Worm (Caenorhabditis elegans) whole organism, L1 larva: Measurements from ENCODE around the gene srh-231.
"Not testable (repeated sequence)": the region's sequence is repeated elsewhere in the genome, so short reads cannot be mapped to it uniquely, and the experiment has no call there.

Source experiments
- aly-2 ChIP-seq: fragments of 150-350 bp; optimal IDR thresholded peaks from 2 replicates; lab custom pipeline; 2014; ENCODE audit warnings: missing biosample characterization, missing genetic modification characterization
- ceh-82 ChIP-seq, 3 experiments: fragments of 150-350 bp in 1 of 3; sonication (generic microtip) in 2 of 3; optimal IDR thresholded peaks; 2 replicates each; lab custom pipeline; 2014 to 2017; ENCODE audit warnings: missing biosample characterization in 3 of 3, missing genetic modification characterization in 3 of 3
- ceh-88 ChIP-seq: fragments of 200-800 bp; sonication (Bioruptor generic); IDR thresholded peaks from 2 replicates; pipeline ENCODE4 v1.3.6; 2022; ENCODE audit warnings: missing genetic modification characterization, missing compliant biosample characterization
- ceh-90 ChIP-seq: sonication (generic microtip); optimal IDR thresholded peaks from 2 replicates; lab custom pipeline; 2016; ENCODE audit warnings: missing genetic modification characterization, missing compliant biosample characterization
- ces-1 ChIP-seq: fragments of 150-350 bp; optimal IDR thresholded peaks from 2 replicates; lab custom pipeline; 2014; ENCODE audit warnings: missing biosample characterization, missing genetic modification reagents, missing genetic modification characterization
- dpl-1 ChIP-seq, 3 experiments: fragments of 150-350 bp in 2 of 3; sonication (generic microtip) in 1 of 3; optimal IDR thresholded peaks; 2 replicates each; lab custom pipeline; 2014 to 2017; ENCODE audit warnings: missing biosample characterization in 3 of 3, missing genetic modification characterization in 3 of 3, missing genetic modification reagents in 3 of 3
- dsc-1 ChIP-seq: sonication (generic microtip); optimal IDR thresholded peaks from 2 replicates; lab custom pipeline; 2016; ENCODE audit warnings: mild to moderate bottlenecking, missing genetic modification characterization, missing compliant biosample characterization
- efl-1 ChIP-seq, 4 experiments: fragments of 150-350 bp; optimal IDR thresholded peaks in 3 of 4; peaks in 1 of 4; 1 replicate in 1 of 4; 2 replicates in 3 of 4; lab custom pipeline; 2014; ENCODE audit warnings: missing biosample characterization in 2 of 4, missing genetic modification characterization in 2 of 4, missing genetic modification reagents in 2 of 4
- egl-27 ChIP-seq, 2 experiments: fragments of 150-350 bp in 1 of 2; sonication (generic microtip); optimal IDR thresholded peaks; 3 replicates each; lab custom pipeline; 2017 to 2018; ENCODE audit warnings: missing biosample characterization in 2 of 2, missing genetic modification characterization in 2 of 2, missing genetic modification reagents in 2 of 2
- fkh-10 ChIP-seq: sonication (generic microtip); optimal IDR thresholded peaks from 2 replicates; lab custom pipeline; 2017; ENCODE audit warnings: missing biosample characterization, missing genetic modification reagents, missing genetic modification characterization
- fkh-4 ChIP-seq: sonication (generic microtip); optimal IDR thresholded peaks from 2 replicates; lab custom pipeline; 2016; ENCODE audit warnings: missing compliant biosample characterization, missing genetic modification characterization, borderline replicate concordance
- fkh-8 ChIP-seq: sonication (generic microtip); optimal IDR thresholded peaks from 2 replicates; lab custom pipeline; 2016; ENCODE audit warnings: mild to moderate bottlenecking, missing genetic modification characterization, missing compliant biosample characterization
- fos-1 ChIP-seq: fragments of 150-350 bp; optimal IDR thresholded peaks from 2 replicates; lab custom pipeline; 2014; ENCODE audit warnings: missing biosample characterization, missing genetic modification characterization
- grh-1 ChIP-seq: fragments of 200-800 bp; sonication (Bioruptor generic); IDR thresholded peaks from 2 replicates; pipeline ENCODE4 v1.3.6; 2022; ENCODE audit warnings: missing genetic modification reagents, missing genetic modification characterization, missing compliant biosample characterization
- hlh-17 ChIP-seq: fragments of 200-800 bp; sonication (Bioruptor generic); optimal IDR thresholded peaks from 2 replicates; lab custom pipeline; 2018; ENCODE audit warnings: missing genetic modification characterization, mild to moderate bottlenecking, missing compliant biosample characterization, moderate library complexity, borderline replicate concordance
- irx-1 ChIP-seq: sonication (generic microtip); optimal IDR thresholded peaks from 2 replicates; lab custom pipeline; 2016; ENCODE audit warnings: missing genetic modification characterization, missing compliant biosample characterization
- isw-1 ChIP-seq: fragments of 200-800 bp; sonication (Bioruptor generic); IDR thresholded peaks from 2 replicates; pipeline ENCODE4 v1.3.6; 2022; ENCODE audit warnings: missing genetic modification characterization, missing compliant biosample characterization
- lir-3 ChIP-seq: sonication (generic microtip); optimal IDR thresholded peaks from 2 replicates; lab custom pipeline; 2016; ENCODE audit warnings: mild to moderate bottlenecking, missing genetic modification characterization, moderate library complexity, missing compliant biosample characterization; ENCODE audit not compliant: poor library complexity
- lsy-2 ChIP-seq, 2 experiments: fragments of 150-350 bp; optimal IDR thresholded peaks; 2 replicates each; lab custom pipeline; 2014; ENCODE audit warnings: missing biosample characterization in 2 of 2, missing genetic modification characterization in 2 of 2
- mab-9 ChIP-seq: fragments of 200-800 bp; sonication (Bioruptor generic); IDR thresholded peaks from 2 replicates; pipeline ENCODE4 v1.3.6; 2022; ENCODE audit warnings: missing genetic modification reagents, missing genetic modification characterization, missing compliant biosample characterization
- mef-2 ChIP-seq: fragments of 150-350 bp; optimal IDR thresholded peaks from 2 replicates; lab custom pipeline; 2014; ENCODE audit warnings: missing biosample characterization, missing genetic modification characterization
- nhr-71 ChIP-seq: sonication (generic microtip); optimal IDR thresholded peaks from 2 replicates; lab custom pipeline; 2016; ENCODE audit warnings: mild to moderate bottlenecking, missing genetic modification characterization, moderate library complexity, missing compliant biosample characterization
- nhr-90 ChIP-seq: sonication (generic microtip); optimal IDR thresholded peaks from 2 replicates; lab custom pipeline; 2016; ENCODE audit warnings: mild to moderate bottlenecking, missing genetic modification characterization, missing compliant biosample characterization; ENCODE audit not compliant: poor library complexity
- pag-3 ChIP-seq: sonication (generic microtip); optimal IDR thresholded peaks from 2 replicates; lab custom pipeline; 2017; ENCODE audit warnings: missing genetic modification characterization, mild to moderate bottlenecking, missing compliant biosample characterization, antibody characterized with exemption, borderline replicate concordance; ENCODE audit not compliant: insufficient read depth
- pqm-1 ChIP-seq: sonication (generic microtip); optimal IDR thresholded peaks from 3 replicates; lab custom pipeline; 2017; ENCODE audit warnings: missing biosample characterization, missing genetic modification characterization
- snu-23 ChIP-seq: sonication (generic microtip); optimal IDR thresholded peaks from 2 replicates; lab custom pipeline; 2016; ENCODE audit warnings: missing genetic modification characterization, missing compliant biosample characterization
- sox-4 ChIP-seq: sonication (generic microtip); optimal IDR thresholded peaks from 2 replicates; lab custom pipeline; 2016; ENCODE audit warnings: missing genetic modification characterization, missing compliant biosample characterization
- sptf-1 ChIP-seq: fragments of 150-350 bp; optimal IDR thresholded peaks from 2 replicates; lab custom pipeline; 2014; ENCODE audit warnings: missing biosample characterization, missing genetic modification characterization
- sup-37 ChIP-seq: fragments of 200-800 bp; sonication (Bioruptor generic); optimal IDR thresholded peaks from 2 replicates; lab custom pipeline; 2018; ENCODE audit warnings: mild to moderate bottlenecking, missing genetic modification characterization, missing compliant biosample characterization
- unc-130 ChIP-seq: fragments of 150-350 bp; optimal IDR thresholded peaks from 2 replicates; lab custom pipeline; 2017; ENCODE audit warnings: missing biosample characterization, missing genetic modification characterization, inconsistent platforms
- unc-86 ChIP-seq: sonication (generic microtip); optimal IDR thresholded peaks from 2 replicates; lab custom pipeline; 2016; ENCODE audit warnings: missing genetic modification characterization, missing compliant biosample characterization
- unc-98 ChIP-seq: fragments of 200-800 bp; sonication (Bioruptor generic); IDR thresholded peaks from 2 replicates; pipeline ENCODE4 v1.3.6; 2022; ENCODE audit warnings: missing genetic modification characterization, missing compliant biosample characterization
- ztf-4 ChIP-seq: fragments of 150-350 bp; optimal IDR thresholded peaks from 2 replicates; lab custom pipeline; 2014; ENCODE audit warnings: missing biosample characterization, missing genetic modification characterization

srh-231 gene

DNA sequence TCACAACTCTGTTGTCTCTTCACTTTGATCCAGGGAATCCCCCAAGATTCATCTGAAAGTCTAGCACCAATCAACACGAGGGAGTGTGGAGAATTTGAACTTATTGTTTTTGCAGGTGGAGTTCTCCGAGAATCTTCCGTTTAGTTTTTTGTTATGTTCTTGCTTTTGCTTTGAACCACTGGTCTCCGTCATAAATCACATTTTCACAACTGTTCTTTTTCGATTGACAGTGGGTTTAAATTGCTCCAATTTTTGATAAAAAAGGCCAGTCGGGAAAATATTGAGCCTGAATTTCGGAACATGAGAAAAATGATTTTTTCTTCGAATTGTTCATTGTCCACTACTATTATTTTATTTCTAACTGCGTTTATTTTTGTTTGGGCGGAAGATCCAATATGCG, 30.1 kb downstream of the srh-231 start, which contains the start of gene F10G2.10:
TSS of gene F10G2.10 (plus strand) at position 301 of the 400 bp plus-strand sequence.
- TF ChIP-seq dsc-1 (tag; lab: Kevin White, UChicago) (no peak), hlh-17 (GFP tag; lab: Kevin White, UChicago) (no peak), efl-1 (optimal IDR thresholded peaks at IDR 0.05; lab: Kevin White, UChicago) (no peak), efl-1 (GFP tag; optimal IDR thresholded peaks at IDR 0.05 in 1 of 2; lab: Kevin White, UChicago) (no peak), egl-27 (tag; optimal IDR thresholded peaks at IDR 0.05; lab: Kevin White, UChicago) (no peak), sptf-1 (tag; lab: Kevin White, UChicago) (no peak), pqm-1 (tag; lab: Kevin White, UChicago) (no peak), fkh-8 (no peak), sup-37 (GFP tag; lab: Kevin White, UChicago) (no peak), mef-2 (no peak), lir-3 (no peak), snu-23 (GFP tag; lab: Kevin White, UChicago) (no peak), nhr-71 (tag; lab: Kevin White, UChicago) (no peak), pag-3 (tag; lab: Kevin White, UChicago) (no peak), lsy-2 (tag; optimal IDR thresholded peaks at IDR 0.05; lab: Kevin White, UChicago) (no peak), fos-1 (no peak), ztf-4 (tag; lab: Kevin White, UChicago) (no peak), ceh-82 (tag; optimal IDR thresholded peaks at IDR 0.05; lab: Kevin White, UChicago) (no peak), mab-9 (GFP tag; lab: Robert Waterston, UW) (no peak), unc-86 (no peak), nhr-90 (tag; lab: Kevin White, UChicago) (no peak)

ce11 chrV:7320909-7321308, 31.1 kb downstream of the srh-231 start, which contains the start of gene lmd-4:
Gene lmd-4 (minus strand): TSS chrV:7321009.
- no peak for TF ChIP-seq aly-2
- no peak for TF ChIP-seq fkh-10 (GFP tag; lab: Kevin White, UChicago)
- TF ChIP-seq fkh-8 = no peak
- TF ChIP-seq efl-1 (optimal IDR thresholded peaks at IDR 0.05; lab: Kevin White, UChicago) = no peak
- TF ChIP-seq efl-1 (GFP tag; optimal IDR thresholded peaks at IDR 0.05 in 1 of 2; lab: Kevin White, UChicago) = peak in 1 of 2 experiments; percentile 17
- no peak for TF ChIP-seq nhr-71 (tag; lab: Kevin White, UChicago)
- TF ChIP-seq pqm-1 (tag; lab: Kevin White, UChicago) = no peak

DNA sequence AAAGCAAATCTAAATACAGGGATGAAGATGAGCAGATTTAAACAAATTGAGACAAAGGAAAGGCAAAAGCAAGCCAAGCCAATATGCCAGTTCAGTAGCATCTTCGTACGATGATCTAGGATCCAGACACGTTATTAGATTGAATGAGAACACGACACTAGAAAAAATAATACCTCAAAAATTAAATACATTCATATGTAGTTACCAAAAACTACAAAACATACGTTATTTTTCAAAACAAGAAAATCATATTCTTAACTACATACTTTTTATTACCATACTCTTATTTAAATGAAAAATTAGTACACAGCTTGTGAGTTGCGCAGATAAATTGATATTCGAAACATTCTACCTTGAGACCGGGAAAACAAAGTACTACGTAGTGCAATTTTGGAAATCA, 38.8 kb downstream of the srh-231 start, which contains the start of gene srx-6:
TSS of gene srx-6 (minus strand) at position 101 of the 400 bp plus-strand sequence.
- TF ChIP-seq grh-1 (GFP tag; lab: Robert Waterston, UW) (no peak), isw-1 (GFP tag; lab: Robert Waterston, UW) (no peak), mab-9 (GFP tag; lab: Robert Waterston, UW) (no peak), irx-1 (tag; lab: Kevin White, UChicago) (no peak), dpl-1 (GFP tag; optimal IDR thresholded peaks at IDR 0.05; lab: Kevin White, UChicago) (no peak), unc-98 (no peak), ces-1 (no peak), fkh-8 (no peak), lsy-2 (tag; optimal IDR thresholded peaks at IDR 0.05; lab: Kevin White, UChicago) (no peak), sox-4 (tag; lab: Kevin White, UChicago) (no peak), sup-37 (GFP tag; lab: Kevin White, UChicago) (no peak), unc-130 (tag; lab: Kevin White, UChicago) (no peak), sptf-1 (tag; lab: Kevin White, UChicago) (no peak)

DNA sequence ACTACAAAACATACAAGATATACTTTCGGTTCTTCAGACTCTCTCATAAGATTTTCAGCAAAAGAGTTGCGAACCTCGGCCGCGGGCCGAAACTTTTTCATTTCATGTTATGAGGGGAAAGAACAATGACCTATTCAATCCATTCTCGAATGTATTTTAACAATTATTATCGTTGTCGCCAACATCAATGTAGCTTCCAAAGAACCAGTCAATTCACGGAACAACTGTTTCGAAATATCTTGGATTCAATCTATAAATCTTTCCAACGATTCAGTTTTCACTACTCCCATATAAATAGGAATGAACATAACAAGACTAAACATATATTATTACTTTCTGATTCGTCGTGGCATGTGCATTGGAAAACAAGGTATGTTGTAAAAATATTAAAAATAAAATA, 44.9 kb downstream of the srh-231 start, which contains the start of gene F07G11.1:
TSS of gene F07G11.1 (plus strand) at position 301 of the 400 bp plus-strand sequence.
- no peak for TF ChIP-seq efl-1 (optimal IDR thresholded peaks at IDR 0.05; lab: Kevin White, UChicago)
- TF ChIP-seq efl-1 (GFP tag; optimal IDR thresholded peaks at IDR 0.05 in 1 of 2; lab: Kevin White, UChicago) = peak in 1 of 2 experiments; percentile 28
- TF ChIP-seq ceh-90 (tag; lab: Kevin White, UChicago) = no peak

DNA sequence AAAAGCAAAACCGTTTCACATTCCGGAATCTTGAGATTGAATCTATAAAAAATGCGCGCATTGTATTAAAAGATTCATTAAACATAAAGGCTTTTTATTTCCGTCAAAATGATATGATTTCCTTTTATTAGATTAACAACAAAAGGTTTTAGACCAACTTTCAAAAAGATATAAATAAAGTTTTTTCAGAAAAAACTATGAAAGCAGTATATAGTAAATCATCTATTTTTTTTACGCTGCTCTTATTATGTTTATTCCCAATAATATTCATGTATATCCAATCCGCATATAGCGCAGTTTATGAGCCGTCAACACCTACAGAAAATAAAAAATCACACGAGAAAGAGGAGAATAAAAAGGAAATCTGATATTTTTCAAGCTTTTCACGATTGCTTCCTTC, 47.5 kb downstream of the srh-231 start, which contains the start of gene F07G11.2:
TSS of gene F07G11.2 (plus strand) at position 301 of the 400 bp plus-strand sequence.
- not testable (repeated sequence) for TF ChIP-seq fkh-4; grh-1 (GFP tag; lab: Robert Waterston, UW); ceh-88 (GFP tag; lab: Robert Waterston, UW)
